Fruit fly (Drosophila melanogaster): ENCODE results near the gene pic.
A peak's percentile ranks its signal among the peaks of the same experiment; 100 is the strongest.

pic gene

dm6 chr3R:13068022-13068421, 16.0 kb downstream of the pic start (continued):
- no peak for TF ChIP-seq zfh2 (GFP tag; optimal IDR thresholded peaks at IDR 0.05)
- TF ChIP-seq crc (GFP tag; optimal IDR thresholded peaks at IDR 0.05): peak; percentile 62
- peak; percentile 84 for TF ChIP-seq btn (GFP tag; optimal IDR thresholded peaks at IDR 0.05)
- TF ChIP-seq CG12769 (tag; optimal IDR thresholded peaks at IDR 0.05): no peak
- TF ChIP-seq CG16813 (GFP tag; IDR thresholded peaks at IDR 0.05; ENCODE audit: partially characterized antibody): no peak
- 0 out of 3 replicates have a peak, but pooled peaks have one; percentile 21 for TF ChIP-seq CG34422 (GFP tag; IDR thresholded peaks at IDR 0.05)
- no peak for TF ChIP-seq ato (GFP tag; IDR thresholded peaks at IDR 0.05; ENCODE audit: partially characterized antibody)
- peak; percentile 49; the same call in 2 of the 3 replicates for TF ChIP-seq dysf (GFP tag; IDR thresholded peaks at IDR 0.05)
- peak; percentile 86 for TF ChIP-seq CG18262 (tag; optimal IDR thresholded peaks at IDR 0.05)
- peak; percentile 71 for TF ChIP-seq pnt (GFP tag; optimal IDR thresholded peaks at IDR 0.05)
- peak; percentile 69 for TF ChIP-seq Nf-YC (tag; optimal IDR thresholded peaks at IDR 0.05)
- TF ChIP-seq CG15479 (GFP tag; optimal IDR thresholded peaks at IDR 0.05): peak; percentile 15
- TF ChIP-seq CG13424 (tag; optimal IDR thresholded peaks at IDR 0.05): peak; percentile 78
- TF ChIP-seq Fer2 (tag; optimal IDR thresholded peaks at IDR 0.05): peak; percentile 82
- peak in 1 of 2 experiments; percentile 50 for TF ChIP-seq crp (GFP tag; optimal IDR thresholded peaks at IDR 0.05)
- TF ChIP-seq Fer3 (tag; optimal IDR thresholded peaks at IDR 0.05): peak; percentile 85
- no peak for TF ChIP-seq CG3847 (GFP tag; IDR thresholded peaks at IDR 0.05)
- TF ChIP-seq al (GFP tag; IDR thresholded peaks at IDR 0.05): no peak
- peak; percentile 52 to 71 for TF ChIP-seq Pdp1 (GFP tag; optimal IDR thresholded peaks at IDR 0.05)
- peak; percentile 71 for TF ChIP-seq cato (GFP tag; optimal IDR thresholded peaks at IDR 0.05; ENCODE audit: borderline replicate concordance)
- peak; percentile 44 for TF ChIP-seq CG9876 (GFP tag; optimal IDR thresholded peaks at IDR 0.05)
- TF ChIP-seq Poxn (GFP tag; IDR thresholded peaks at IDR 0.05): no peak
- TF ChIP-seq emc (GFP tag; optimal IDR thresholded peaks at IDR 0.05): no peak
- peak; percentile 82 for TF ChIP-seq abd-A (tag; optimal IDR thresholded peaks at IDR 0.05)
- TF ChIP-seq BtbVII (GFP tag; optimal IDR thresholded peaks at IDR 0.05): peak; percentile 94
- peak; percentile 88 for TF ChIP-seq CG4820 (GFP tag; optimal IDR thresholded peaks at IDR 0.05)
- peak; percentile 77 for TF ChIP-seq jing (GFP tag; optimal IDR thresholded peaks at IDR 0.05)
- TF ChIP-seq CG5953 (GFP tag; IDR thresholded peaks at IDR 0.05): peak; percentile 71
- TF ChIP-seq mirr (GFP tag; optimal IDR thresholded peaks at IDR 0.05): peak; percentile 90
- TF ChIP-seq Eip74EF (GFP tag; optimal IDR thresholded peaks at IDR 0.05): peak in 1 of 2 experiments; percentile 90
- peak; percentile 92 for TF ChIP-seq ci (GFP tag; IDR thresholded peaks at IDR 0.05)
- no peak for TF ChIP-seq vfl (GFP tag; optimal IDR thresholded peaks at IDR 0.05)
- peak; percentile 80 for TF ChIP-seq CG4854 (GFP tag; optimal IDR thresholded peaks at IDR 0.05)
- TF ChIP-seq Antp (GFP tag; optimal IDR thresholded peaks at IDR 0.05): peak; percentile 51
- no peak for TF ChIP-seq CG8478 (optimal IDR thresholded peaks at IDR 0.05)
- TF ChIP-seq grau (tag; optimal IDR thresholded peaks at IDR 0.05): peak; percentile 64
- peak; percentile 83 for TF ChIP-seq CG5245 (GFP tag; optimal IDR thresholded peaks at IDR 0.05)
- no peak for TF ChIP-seq hb (GFP tag; IDR thresholded peaks at IDR 0.05; ENCODE audit: partially characterized antibody)
- TF ChIP-seq Sry-δ (GFP tag; optimal IDR thresholded peaks at IDR 0.05): peak; percentile 46
- TF ChIP-seq MBD-R2 (GFP tag; IDR thresholded peaks at IDR 0.05): peak; percentile 27; the same call in 1 of the 2 replicates
- peak; percentile 91 for TF ChIP-seq CG17568 (GFP tag; optimal IDR thresholded peaks at IDR 0.05)
- peak; percentile 75 for TF ChIP-seq HmgZ (tag; optimal IDR thresholded peaks at IDR 0.05)
- no peak for TF ChIP-seq CG10565 (GFP tag; optimal IDR thresholded peaks at IDR 0.05)
- TF ChIP-seq CG10366 (GFP tag; IDR thresholded peaks at IDR 0.05): peak; percentile 51
- no peak for TF ChIP-seq mld (GFP tag; IDR thresholded peaks at IDR 0.05; ENCODE audit: partially characterized antibody)
- peak; percentile 24 for TF ChIP-seq CG2120 (GFP tag; optimal IDR thresholded peaks at IDR 0.05)
- peak; percentile 93 for TF ChIP-seq bcd (GFP tag; optimal IDR thresholded peaks at IDR 0.05)
- no peak for TF ChIP-seq jigr1 (GFP tag; IDR thresholded peaks at IDR 0.05)
- TF ChIP-seq Taf1 (GFP tag; IDR thresholded peaks at IDR 0.05): no peak
- no peak for TF ChIP-seq rib (GFP tag; IDR thresholded peaks at IDR 0.05)
- peak; percentile 71 for TF ChIP-seq CG14965 (GFP tag; optimal IDR thresholded peaks at IDR 0.05; ENCODE audit: borderline replicate concordance)

Measured in whole organism, embryonic.